Worm (Caenorhabditis elegans): ENCODE results near the gene F20D6.15.

DNA sequence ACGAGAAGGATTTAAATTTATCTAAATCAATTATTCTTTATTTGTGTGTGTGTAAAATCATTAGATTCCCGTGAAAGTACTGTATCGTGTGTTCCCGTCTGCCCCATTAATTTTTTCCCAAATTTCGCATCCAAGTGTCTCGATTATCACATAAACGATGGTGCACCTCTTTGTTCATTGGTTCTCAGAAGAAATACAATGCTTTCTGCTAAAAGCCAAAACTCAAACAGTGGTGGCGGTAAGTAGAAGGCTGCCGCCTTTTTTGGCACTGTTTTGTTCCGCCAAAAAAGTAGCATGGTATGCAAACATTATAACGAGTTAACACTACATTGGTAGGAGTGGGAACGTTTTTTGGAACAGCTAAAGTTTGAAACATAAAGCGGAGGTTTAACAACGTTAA is 35.1 kb upstream of the F20D6.15 start:
- no peak for TF ChIP-seq pha-4 (tag; optimal IDR thresholded peaks at IDR 0.05)
- no peak for TF ChIP-seq cebp-1 (GFP tag; IDR thresholded peaks at IDR 0.05)
- TF ChIP-seq cebp-1 (tag; optimal IDR thresholded peaks at IDR 0.05) = no peak
- TF ChIP-seq Y53G8AR.9 (GFP tag; conservative IDR thresholded peaks at IDR 0.05) = no peak
- TF ChIP-seq nfya-1 (tag; optimal IDR thresholded peaks at IDR 0.05; ENCODE audit: borderline replicate concordance, insufficient read depth) = no peak
- TF ChIP-seq hsf-1 (GFP tag; IDR thresholded peaks at IDR 0.05) = peak; percentile 72; the same call in 1 of the 2 replicates
- no peak for TF ChIP-seq unc-62 (GFP tag; optimal IDR thresholded peaks at IDR 0.05)
- TF ChIP-seq ets-4 (GFP tag; optimal IDR thresholded peaks at IDR 0.05) = no peak
- TF ChIP-seq lin-54 (GFP tag; optimal IDR thresholded peaks at IDR 0.05) = no peak
- TF ChIP-seq snpc-4 (GFP tag; optimal IDR thresholded peaks at IDR 0.05) = no peak
- TF ChIP-seq snpc-4 (tag; optimal IDR thresholded peaks at IDR 0.05) = peak in 1 of 4 experiments; percentile 15
